Fruit fly (Drosophila melanogaster): ENCODE measurements around the gene eRF1.

DNA sequence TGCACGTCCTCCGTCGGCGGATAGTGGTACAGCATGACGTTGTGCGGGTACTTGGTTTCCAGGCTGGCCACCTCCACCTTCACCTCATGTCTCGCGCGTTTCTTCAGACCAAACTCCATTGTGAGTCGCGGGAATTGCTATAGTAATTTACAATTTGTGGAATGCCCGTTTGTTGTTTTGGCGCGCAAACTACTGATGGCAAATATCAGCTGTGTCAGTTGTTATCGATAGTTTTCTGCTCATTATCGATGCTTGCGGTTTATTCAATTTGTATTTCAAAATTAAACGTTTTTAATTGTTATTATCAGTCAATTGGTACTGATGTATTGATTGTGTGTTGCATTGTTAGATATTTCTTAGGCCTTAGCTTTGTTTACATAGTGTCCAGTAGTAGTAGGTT lies 13.2 kb downstream of the eRF1 start, which contains the start of gene Prim2:
- no peak for TF ChIP-seq gl (tag; optimal IDR thresholded peaks at IDR 0.05)
- TF ChIP-seq CG8159 (tag; optimal IDR thresholded peaks at IDR 0.05): no peak
- no peak for TF ChIP-seq CG14655 (GFP tag; optimal IDR thresholded peaks at IDR 0.05)
- TF ChIP-seq EcR (GFP tag; optimal IDR thresholded peaks at IDR 0.05): no peak
- no peak for TF ChIP-seq CG13204 (GFP tag; optimal IDR thresholded peaks at IDR 0.05)
